Fruit fly (Drosophila melanogaster) whole organism: ENCODE measurements around the gene CG14219.

Experiments used
- pan ChIP-seq: fragments of >200 bp; optimal IDR thresholded peaks from 2 replicates; lab custom pipeline; 2017
- psq ChIP-seq: fragments of >200 bp; optimal IDR thresholded peaks from 2 replicates; lab custom pipeline; 2017
- usp ChIP-seq: fragments of >200 bp; optimal IDR thresholded peaks from 2 replicates; lab custom pipeline; 2017; ENCODE audit warnings: missing biosample characterization, missing genetic modification characterization, mixed read lengths

dm6 chrX:19582732-19583131, 7.2 kb downstream of the CG14219 start:
- TF ChIP-seq usp (GFP tag; lab: Kevin White, UChicago): no peak
- TF ChIP-seq pan (lab: Kevin White, UChicago): no peak
- TF ChIP-seq psq (lab: Kevin White, UChicago): no peak
